Worm (Caenorhabditis elegans): Measurements from ENCODE around the gene Y6G8.15.

ce11 chrV:17566850-17567249, 43.6 kb downstream of the Y6G8.15 start, which contains the start of gene C38D9.2:
- no peak for TF ChIP-seq repo-1 (tag; optimal IDR thresholded peaks at IDR 0.05)
- TF ChIP-seq nhr-120 (GFP tag; IDR thresholded peaks at IDR 0.05): no peak
- no peak for TF ChIP-seq nhr-80 (tag; optimal IDR thresholded peaks at IDR 0.05)
- no peak for TF ChIP-seq nfyb-1 (GFP tag; IDR thresholded peaks at IDR 0.05)
- TF ChIP-seq lin-35 (GFP tag; optimal IDR thresholded peaks at IDR 0.05): no peak
- TF ChIP-seq nhr-90 (tag; optimal IDR thresholded peaks at IDR 0.05): no peak
- TF ChIP-seq C06A6.2 (GFP tag; conservative IDR thresholded peaks at IDR 0.05): no peak
- no peak for TF ChIP-seq hlh-12 (tag; optimal IDR thresholded peaks at IDR 0.05)
- TF ChIP-seq dpl-1 (GFP tag; optimal IDR thresholded peaks at IDR 0.05): no peak
